Fruit fly (Drosophila melanogaster) S2 (cell line): ENCODE measurements around the gene Dis3.
A peak's percentile ranks its signal among the peaks of the same experiment; 100 is the strongest.

Experiments
- CG8478 ChIP-seq: fragments of >200 bp; optimal IDR thresholded peaks from 2 replicates; lab custom pipeline; 2018
- CTCF ChIP-seq, 2 experiments: fragments of >200 bp; optimal IDR thresholded peaks; 2 replicates each; lab custom pipeline; 2018

Dis3 gene

dm6 chr3R:24333182-24333808 is at the start of gene Dis3, which contains the start of gene Rrp5:
TSS of gene Dis3 (plus strand) at chr3R:24333433.
TSS of gene Rrp5 (minus strand) at chr3R:24333316.
- TF ChIP-seq CG8478 (lab: Kevin White, UChicago) (no peak), CTCF (optimal IDR thresholded peaks at IDR 0.05; lab: Kevin White, UChicago) (peak; percentile 57 to 66)

DNA sequence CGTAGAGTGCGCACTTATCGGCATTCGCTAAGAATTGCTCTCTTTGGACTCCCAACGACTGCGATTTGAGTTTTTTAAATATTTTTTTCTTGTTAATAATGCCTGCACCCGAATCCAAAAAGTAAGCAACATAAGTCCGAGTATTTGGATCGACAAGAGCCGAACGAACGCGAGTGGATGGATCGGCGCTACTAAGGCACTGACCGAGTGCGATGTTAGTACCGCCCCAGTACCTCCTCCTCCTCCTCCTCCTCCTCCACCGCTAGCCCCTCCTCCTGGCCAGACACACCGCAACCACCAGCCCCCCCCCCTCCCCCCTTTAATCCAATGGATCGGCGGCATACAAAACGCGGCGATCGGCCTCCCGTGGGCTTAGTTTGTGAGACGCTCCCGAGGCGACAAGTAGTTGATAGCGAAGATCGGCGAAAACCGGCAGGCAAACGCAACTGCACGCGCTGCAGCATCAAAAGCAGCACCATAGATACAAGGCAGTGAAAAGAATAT is 49.6 kb upstream of the Dis3 start, which contains the start of gene CG6356:
CG6356 (plus strand) TSS at position 374 of the 504 bp plus-strand sequence.
- TF ChIP-seq CTCF (optimal IDR thresholded peaks at IDR 0.05; lab: Kevin White, UChicago) = no peak
- no peak for TF ChIP-seq CG8478 (lab: Kevin White, UChicago)

DNA sequence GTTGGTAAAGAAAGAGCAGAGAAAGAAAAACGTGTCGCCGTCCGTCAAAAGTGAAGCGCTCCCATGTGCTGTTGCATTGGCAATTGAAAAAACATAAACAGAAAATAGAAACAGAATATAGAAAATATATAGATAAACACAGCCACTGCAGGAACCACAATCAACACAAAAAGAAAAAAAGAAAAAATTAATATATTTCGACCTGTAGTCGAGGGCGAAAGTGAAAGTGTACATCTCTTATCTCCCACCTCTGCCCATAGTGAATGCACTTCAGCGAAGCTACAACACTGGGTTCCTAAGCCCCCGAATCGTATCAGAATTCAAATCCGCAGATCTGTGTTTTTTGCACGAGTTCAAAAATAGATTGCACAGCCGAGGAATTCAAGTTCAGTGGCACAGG is 49.1 kb upstream of the Dis3 start:
- TF ChIP-seq CG8478 (lab: Kevin White, UChicago) (no peak), CTCF (optimal IDR thresholded peaks at IDR 0.05; lab: Kevin White, UChicago) (no peak)

DNA sequence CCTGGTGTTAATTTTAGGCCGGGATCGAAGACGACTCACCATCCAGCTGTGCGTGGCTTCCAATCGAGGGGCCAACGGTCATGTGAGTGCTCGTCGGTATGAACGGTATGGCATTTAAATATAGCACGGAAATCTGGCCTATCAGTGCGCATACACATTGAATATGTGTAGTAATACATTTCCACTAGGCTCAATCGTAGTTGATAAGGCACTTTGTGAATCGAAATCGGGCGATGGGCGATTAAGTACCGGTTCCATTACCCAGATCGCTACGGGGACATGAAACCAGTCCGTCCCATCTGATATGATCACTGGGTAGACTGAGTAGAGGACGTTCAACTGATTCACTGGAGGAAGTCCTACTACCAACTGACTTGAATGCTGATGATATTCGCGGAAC is 47.8 kb upstream of the Dis3 start:
- no peak for TF ChIP-seq CTCF (optimal IDR thresholded peaks at IDR 0.05; lab: Kevin White, UChicago)
- TF ChIP-seq CG8478 (lab: Kevin White, UChicago) = no peak

DNA sequence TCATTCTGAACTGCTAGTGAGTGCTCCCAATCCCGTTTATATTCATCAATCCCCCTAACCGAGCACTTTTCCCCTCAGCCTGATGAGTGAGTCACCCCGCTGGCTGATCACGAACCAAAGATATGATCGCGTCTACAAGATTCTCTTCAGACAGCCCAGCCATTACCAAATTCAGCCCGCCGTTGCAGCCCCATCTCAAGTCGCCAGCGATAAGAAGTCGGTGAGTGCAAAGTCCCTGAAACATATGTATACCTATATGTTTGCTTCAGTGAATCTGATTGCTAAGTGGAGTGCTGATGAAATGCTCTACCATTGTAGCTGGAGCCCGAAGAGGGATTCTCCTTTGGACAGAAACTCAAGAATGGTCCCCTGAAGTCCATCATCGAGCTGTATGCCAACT is 46.1 kb upstream of the Dis3 start:
- TF ChIP-seq CTCF (optimal IDR thresholded peaks at IDR 0.05; lab: Kevin White, UChicago) (no peak), CG8478 (lab: Kevin White, UChicago) (no peak)

dm6 chr3R:24289768-24290349 is 43.4 kb upstream of the Dis3 start, which contains the start of the genes CG34290 and Uck:
TSS of gene CG34290 (minus strand) at chr3R:24289818.
TSS of gene Uck (plus strand) at chr3R:24290172.
- TF ChIP-seq CTCF (optimal IDR thresholded peaks at IDR 0.05; lab: Kevin White, UChicago) = peak; percentile 3 to 29
- TF ChIP-seq CG8478 (lab: Kevin White, UChicago) = no peak

- TF ChIP-seq CG8478 (lab: Kevin White, UChicago) = no peak
- no peak for TF ChIP-seq CTCF (optimal IDR thresholded peaks at IDR 0.05; lab: Kevin White, UChicago)
Observed at dm6 chr3R:24293171-24293570, 40.1 kb upstream of the Dis3 start.

DNA sequence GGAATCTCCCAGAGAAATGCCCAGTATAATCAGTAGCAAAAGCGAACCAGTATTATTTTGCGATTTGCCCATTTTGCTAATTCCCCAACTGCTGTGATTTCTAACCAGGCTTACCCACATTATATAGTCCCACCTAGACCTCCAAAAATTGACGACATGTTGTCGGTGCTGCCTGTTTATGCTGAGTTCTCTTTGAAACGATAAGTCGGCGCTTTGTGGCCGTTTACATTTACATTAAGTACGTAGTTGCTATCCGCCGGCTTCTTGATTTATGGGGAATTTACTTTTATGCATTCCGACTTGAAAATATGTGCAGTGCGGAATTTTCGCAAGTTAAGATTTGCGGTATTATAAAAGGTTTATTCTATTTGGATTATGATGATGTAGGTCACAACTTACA is 38.9 kb upstream of the Dis3 start, which contains the start of gene CG5715:
CG5715 (minus strand) TSS at position 101 of the 400 bp plus-strand sequence.
- TF ChIP-seq CTCF (optimal IDR thresholded peaks at IDR 0.05; lab: Kevin White, UChicago) (no peak), CG8478 (lab: Kevin White, UChicago) (no peak)

DNA sequence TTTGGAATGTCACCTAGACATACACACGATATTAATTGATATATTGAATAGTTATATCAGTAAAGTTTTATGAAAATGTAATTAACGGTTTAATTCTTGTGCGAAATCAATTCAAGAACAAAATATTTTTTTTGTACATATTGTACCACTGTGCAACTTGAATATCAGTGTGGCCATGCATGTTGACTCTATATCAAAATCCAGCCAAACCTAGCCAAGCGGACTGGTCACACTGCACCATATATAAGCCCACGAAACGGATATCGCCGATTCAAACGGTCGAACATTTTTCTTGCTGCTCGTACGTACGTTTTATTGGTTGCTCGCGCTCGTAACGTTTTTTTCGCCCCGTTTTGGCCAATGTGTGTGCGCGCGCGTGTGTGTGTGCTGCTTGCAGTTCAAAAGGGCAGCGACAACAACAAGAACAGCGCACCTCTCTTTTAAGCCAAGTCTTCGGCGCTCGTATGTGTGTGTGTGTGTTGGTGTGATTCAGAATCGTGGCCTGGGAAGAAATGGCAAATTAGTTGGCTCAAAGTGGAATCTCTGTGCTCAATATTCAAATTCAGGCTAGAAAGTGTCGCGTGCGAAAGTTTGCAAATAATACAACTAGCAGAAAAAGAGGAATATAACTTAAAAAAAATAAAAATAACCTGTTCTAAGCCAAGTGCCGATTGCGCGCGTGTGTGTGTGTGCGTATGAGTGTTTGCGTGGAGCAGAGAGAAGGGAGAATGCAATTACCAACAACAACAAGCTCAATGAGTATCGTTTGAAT is 38.3 kb upstream of the Dis3 start, which contains the start of gene crb:
crb (plus strand) TSS at position 295 of the 772 bp plus-strand sequence.
- TF ChIP-seq CTCF (optimal IDR thresholded peaks at IDR 0.05; lab: Kevin White, UChicago) = no peak
- TF ChIP-seq CG8478 (lab: Kevin White, UChicago) = no peak

DNA sequence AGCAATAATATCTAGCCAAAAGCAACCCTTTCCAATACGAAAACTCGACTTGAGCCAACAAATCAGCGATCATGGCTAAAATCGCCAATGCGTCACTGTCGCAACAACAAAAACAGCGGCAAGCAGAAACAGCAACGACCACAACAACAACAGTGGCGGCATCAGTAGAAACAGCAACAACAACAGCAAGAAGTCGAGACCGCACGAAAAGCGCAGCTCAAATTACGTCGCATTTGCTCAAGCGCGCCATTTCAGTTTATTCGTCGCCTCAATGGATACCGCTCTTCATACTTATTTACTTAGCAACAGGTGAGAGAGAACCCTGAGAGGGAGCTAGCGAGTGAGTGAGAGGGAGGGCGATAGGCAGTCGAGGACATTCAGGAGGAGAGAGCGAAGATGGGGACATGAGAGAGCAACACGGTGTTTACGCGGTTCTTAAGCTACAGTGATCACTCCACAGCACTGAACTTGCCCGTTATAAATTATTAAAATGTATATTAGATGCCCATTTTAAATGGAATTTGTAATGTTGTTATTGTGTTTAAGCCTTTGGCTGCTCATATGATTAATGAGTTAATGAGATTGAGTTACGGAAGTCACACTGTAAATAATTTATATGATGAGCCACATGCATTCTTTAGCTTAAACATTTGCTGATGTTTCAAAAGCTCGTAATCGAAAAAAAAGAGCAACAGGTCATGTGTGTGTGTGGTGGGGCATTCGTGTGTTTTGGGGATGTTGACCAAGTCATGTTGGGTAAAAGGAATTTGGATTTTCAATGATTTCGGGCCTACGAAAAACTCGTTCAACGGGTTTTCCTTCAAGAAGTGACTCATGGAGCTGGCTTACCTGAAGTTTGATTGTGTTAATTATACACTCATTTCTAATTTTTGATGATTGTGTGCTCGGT is 37.4 kb upstream of the Dis3 start:
- TF ChIP-seq CTCF (optimal IDR thresholded peaks at IDR 0.05; lab: Kevin White, UChicago) (no peak), CG8478 (lab: Kevin White, UChicago) (no peak)

dm6 chr3R:24296913-24297312 is 36.3 kb upstream of the Dis3 start:
- TF ChIP-seq CG8478 (lab: Kevin White, UChicago) (no peak), CTCF (optimal IDR thresholded peaks at IDR 0.05; lab: Kevin White, UChicago) (no peak)

dm6 chr3R:24297444-24298146 is 35.6 kb upstream of the Dis3 start:
- TF ChIP-seq CTCF (optimal IDR thresholded peaks at IDR 0.05; lab: Kevin White, UChicago) = no peak
- no peak for TF ChIP-seq CG8478 (lab: Kevin White, UChicago)

dm6 chr3R:24298534-24298936 is 34.7 kb upstream of the Dis3 start:
- TF ChIP-seq CTCF (optimal IDR thresholded peaks at IDR 0.05; lab: Kevin White, UChicago) (no peak), CG8478 (lab: Kevin White, UChicago) (no peak)
